Fruit fly (Drosophila melanogaster) whole organism, embryonic: Measurements from ENCODE around the gene her.
A peak's percentile ranks its signal among the peaks of the same experiment; 100 is the strongest.

Experiments used
- Blimp-1 ChIP-seq: fragments of 200-800 bp; sonication (Bioruptor generic); optimal IDR thresholded peaks from 3 replicates; lab custom pipeline; 2018; ENCODE audit warnings: missing biosample characterization, missing genetic modification characterization, mild to moderate bottlenecking, moderate library complexity, missing genetic modification reagents
- CG10321 ChIP-seq: fragments of 200-800 bp; sonication (Bioruptor generic); IDR thresholded peaks from 2 replicates; pipeline ENCODE4 v1.3.6; 2022; ENCODE audit warnings: missing biosample characterization, missing genetic modification characterization
- CG10366 ChIP-seq: fragments of 200-800 bp; sonication (Bioruptor generic); IDR thresholded peaks from 2 replicates; pipeline ENCODE4 v1.3.6; 2022; ENCODE audit warnings: missing biosample characterization, missing genetic modification characterization
- CG10462 ChIP-seq: fragments of 200-800 bp; sonication (Bioruptor generic); optimal IDR thresholded peaks from 2 replicates; lab custom pipeline; 2016; ENCODE audit warnings: missing biosample characterization, missing genetic modification characterization
- CG10565 ChIP-seq: fragments of 200-800 bp; sonication (Bioruptor generic); optimal IDR thresholded peaks from 3 replicates; lab custom pipeline; 2016; ENCODE audit warnings: missing biosample characterization, mild to moderate bottlenecking, missing genetic modification characterization
- CG10979 ChIP-seq: fragments of 200-800 bp; sonication (Bioruptor generic); optimal IDR thresholded peaks from 2 replicates; lab custom pipeline; 2018; ENCODE audit warnings: missing biosample characterization, mild to moderate bottlenecking, missing genetic modification characterization, moderate library complexity
- CG11695 ChIP-seq: fragments of 200-800 bp; sonication (Bioruptor generic); IDR thresholded peaks from 3 replicates; pipeline ENCODE4 v1.3.6; 2022; ENCODE audit warnings: missing biosample characterization, missing genetic modification characterization
- CG12104 ChIP-seq: fragments of 200-800 bp; sonication (Bioruptor generic); optimal IDR thresholded peaks from 3 replicates; lab custom pipeline; 2016; ENCODE audit warnings: missing biosample characterization, missing genetic modification characterization
- CG1233 ChIP-seq: fragments of 200-800 bp; sonication (Bioruptor generic); optimal IDR thresholded peaks from 4 replicates; lab custom pipeline; 2018; ENCODE audit warnings: missing biosample characterization, mild to moderate bottlenecking, missing genetic modification characterization
- CG12942 ChIP-seq: fragments of 200-800 bp; sonication (Bioruptor generic); optimal IDR thresholded peaks from 3 replicates; lab custom pipeline; 2016; ENCODE audit warnings: missing biosample characterization, missing genetic modification characterization
- CG14860 ChIP-seq: fragments of 200-800 bp; sonication (Bioruptor generic); IDR thresholded peaks from 3 replicates; pipeline ENCODE4 v1.3.6; 2022; ENCODE audit warnings: missing biosample characterization, missing genetic modification characterization; ENCODE audit not compliant: partially characterized antibody
- CG15269 ChIP-seq: fragments of 200-800 bp; sonication (Bioruptor generic); optimal IDR thresholded peaks from 2 replicates; lab custom pipeline; 2018; ENCODE audit warnings: missing biosample characterization, mild to moderate bottlenecking, missing genetic modification characterization, moderate library complexity
- CG15514 ChIP-seq: fragments of 200-800 bp; sonication (Bioruptor generic); optimal IDR thresholded peaks from 3 replicates; lab custom pipeline; 2017; ENCODE audit warnings: missing biosample characterization, missing genetic modification characterization, mild to moderate bottlenecking, moderate library complexity, missing genetic modification reagents
- CG2116 ChIP-seq: fragments of 200-800 bp; sonication (Bioruptor generic); optimal IDR thresholded peaks from 3 replicates; lab custom pipeline; 2018; ENCODE audit warnings: missing biosample characterization, mild to moderate bottlenecking, missing genetic modification characterization
- CG31388 ChIP-seq: fragments of 200-800 bp; sonication (Bioruptor generic); optimal IDR thresholded peaks from 2 replicates; lab custom pipeline; 2016; ENCODE audit warnings: missing biosample characterization, missing genetic modification characterization
- CG3163 ChIP-seq: fragments of 200-800 bp; sonication (Bioruptor generic); optimal IDR thresholded peaks from 3 replicates; lab custom pipeline; 2016; ENCODE audit warnings: missing biosample characterization, missing genetic modification characterization
- CG4707 ChIP-seq: fragments of 200-800 bp; sonication (Bioruptor generic); optimal IDR thresholded peaks from 2 replicates; lab custom pipeline; 2018; ENCODE audit warnings: missing biosample characterization, mild to moderate bottlenecking, missing genetic modification characterization, moderate library complexity
- CG6689 ChIP-seq: fragments of 200-800 bp; sonication (Bioruptor generic); IDR thresholded peaks from 2 replicates; pipeline ENCODE4 v1.3.6; 2022; ENCODE audit warnings: missing biosample characterization, missing genetic modification characterization
- CG7786 ChIP-seq: fragments of 200-800 bp; sonication (Bioruptor generic); optimal IDR thresholded peaks from 2 replicates; lab custom pipeline; 2016; ENCODE audit warnings: missing biosample characterization, missing genetic modification characterization
- CG7987 ChIP-seq: fragments of 200-800 bp; sonication (Bioruptor generic); optimal IDR thresholded peaks from 2 replicates; lab custom pipeline; 2018; ENCODE audit warnings: missing biosample characterization, mild to moderate bottlenecking, missing genetic modification characterization, moderate library complexity
- CG8359 ChIP-seq: fragments of 200-800 bp; sonication (Bioruptor generic); optimal IDR thresholded peaks from 2 replicates; lab custom pipeline; 2017; ENCODE audit warnings: missing biosample characterization, mild to moderate bottlenecking, missing genetic modification characterization, borderline replicate concordance
- CTCF ChIP-seq: fragments of 200-800 bp; sonication (Bioruptor generic); optimal IDR thresholded peaks from 2 replicates; lab custom pipeline; 2017; ENCODE audit warnings: missing biosample characterization, mild to moderate bottlenecking, missing genetic modification characterization, moderate library complexity
- Camta ChIP-seq: fragments of 200-800 bp; sonication (Bioruptor generic); optimal IDR thresholded peaks from 2 replicates; lab custom pipeline; 2016; ENCODE audit warnings: missing biosample characterization, missing genetic modification characterization
- Chrac-16 ChIP-seq: fragments of 200-800 bp; sonication (Bioruptor generic); optimal IDR thresholded peaks from 3 replicates; lab custom pipeline; 2016; ENCODE audit warnings: missing biosample characterization, missing genetic modification characterization
- Dad ChIP-seq: fragments of 200-800 bp; sonication (Bioruptor generic); optimal IDR thresholded peaks from 3 replicates; lab custom pipeline; 2016; ENCODE audit warnings: missing biosample characterization, missing genetic modification characterization
- Dfd ChIP-seq, 2 experiments: fragments of >200 bp; optimal IDR thresholded peaks; 2 replicates each; lab custom pipeline; 2017; ENCODE audit warnings: missing biosample characterization in 2 of 2, missing genetic modification characterization in 2 of 2
- Dip2 ChIP-seq: fragments of 200-800 bp; sonication (Bioruptor generic); IDR thresholded peaks from 2 replicates; pipeline ENCODE4 v1.3.6; 2022; ENCODE audit warnings: missing biosample characterization, missing genetic modification characterization
- Ets97D ChIP-seq: fragments of 200-800 bp; sonication (Bioruptor generic); optimal IDR thresholded peaks from 3 replicates; lab custom pipeline; 2016; ENCODE audit warnings: missing biosample characterization, missing genetic modification characterization
- Hey ChIP-seq: fragments of 200-800 bp; sonication (Bioruptor generic); optimal IDR thresholded peaks from 3 replicates; lab custom pipeline; 2018; ENCODE audit warnings: missing biosample characterization, mild to moderate bottlenecking, missing genetic modification characterization
- NC2α ChIP-seq: fragments of 200-800 bp; sonication (Bioruptor generic); optimal IDR thresholded peaks from 2 replicates; lab custom pipeline; 2016; ENCODE audit warnings: missing biosample characterization, missing genetic modification characterization
- Sin3A ChIP-seq: fragments of >200 bp; optimal IDR thresholded peaks from 2 replicates; lab custom pipeline; 2018
- Sry-δ ChIP-seq: fragments of 200-800 bp; sonication (Bioruptor generic); optimal IDR thresholded peaks from 2 replicates; lab custom pipeline; 2016; ENCODE audit warnings: missing biosample characterization, missing genetic modification characterization
- ara ChIP-seq: fragments of 200-800 bp; sonication (Bioruptor generic); IDR thresholded peaks from 2 replicates; pipeline ENCODE4 v1.3.6; 2022; ENCODE audit warnings: missing biosample characterization, missing genetic modification characterization
- ato ChIP-seq: fragments of 200-800 bp; sonication (Bioruptor generic); IDR thresholded peaks from 2 replicates; pipeline ENCODE4 v1.3.6; 2022; ENCODE audit warnings: missing biosample characterization, missing genetic modification characterization; ENCODE audit not compliant: partially characterized antibody
- br ChIP-seq: fragments of >200 bp; optimal IDR thresholded peaks from 2 replicates; lab custom pipeline; 2017
- cas ChIP-seq: fragments of 200-800 bp; sonication (Bioruptor generic); IDR thresholded peaks from 2 replicates; pipeline ENCODE4 v1.3.6; 2022; ENCODE audit warnings: missing biosample characterization, missing genetic modification characterization
- ci ChIP-seq: fragments of 200-800 bp; sonication (Bioruptor generic); IDR thresholded peaks from 3 replicates; pipeline ENCODE4 v1.3.6; 2022; ENCODE audit warnings: missing biosample characterization, missing genetic modification characterization
- dan ChIP-seq: fragments of 200-800 bp; sonication (Bioruptor generic); IDR thresholded peaks from 2 replicates; pipeline ENCODE4 v1.3.6; 2022; ENCODE audit warnings: missing biosample characterization, missing genetic modification characterization
- dmrt11E ChIP-seq: fragments of 200-800 bp; sonication (Bioruptor generic); optimal IDR thresholded peaks from 3 replicates; lab custom pipeline; 2018; ENCODE audit warnings: missing biosample characterization, mild to moderate bottlenecking, missing genetic modification characterization, moderate library complexity
- exex ChIP-seq: fragments of 200-800 bp; sonication (Bioruptor generic); optimal IDR thresholded peaks from 4 replicates; lab custom pipeline; 2018; ENCODE audit warnings: missing biosample characterization, mild to moderate bottlenecking, missing genetic modification characterization, moderate library complexity
- ftz-f1 ChIP-seq: fragments of 200-800 bp; sonication (Bioruptor generic); optimal IDR thresholded peaks from 2 replicates; lab custom pipeline; 2016; ENCODE audit warnings: missing biosample characterization, missing genetic modification characterization
- hbn ChIP-seq: fragments of 200-800 bp; sonication (Bioruptor generic); IDR thresholded peaks from 2 replicates; pipeline ENCODE4 v1.3.6; 2022; ENCODE audit warnings: missing biosample characterization, missing genetic modification characterization; ENCODE audit not compliant: partially characterized antibody
- ken ChIP-seq: fragments of 200-800 bp; sonication (Bioruptor generic); IDR thresholded peaks from 3 replicates; pipeline ENCODE4 v1.3.6; 2022; ENCODE audit warnings: missing biosample characterization, missing genetic modification characterization
- mam ChIP-seq: fragments of 200-800 bp; sonication (Bioruptor generic); optimal IDR thresholded peaks from 3 replicates; lab custom pipeline; 2016; ENCODE audit warnings: missing biosample characterization, missing genetic modification characterization
- pb ChIP-seq: fragments of 200-800 bp; sonication (Bioruptor generic); optimal IDR thresholded peaks from 3 replicates; lab custom pipeline; 2016; ENCODE audit warnings: missing biosample characterization, missing genetic modification characterization
- pho ChIP-seq: fragments of 200-800 bp; sonication (Bioruptor generic); optimal IDR thresholded peaks from 2 replicates; lab custom pipeline; 2016; ENCODE audit warnings: missing biosample characterization, missing genetic modification characterization
- pnt ChIP-seq: fragments of 200-800 bp; sonication (Bioruptor generic); optimal IDR thresholded peaks from 3 replicates; lab custom pipeline; 2016; ENCODE audit warnings: missing biosample characterization, missing genetic modification characterization
- slou ChIP-seq: fragments of 200-800 bp; sonication (Bioruptor generic); optimal IDR thresholded peaks from 3 replicates; lab custom pipeline; 2016; ENCODE audit warnings: missing biosample characterization, missing genetic modification characterization
- so ChIP-seq: fragments of 200-800 bp; sonication (Bioruptor generic); IDR thresholded peaks from 3 replicates; pipeline ENCODE4 v1.3.6; 2022; ENCODE audit warnings: missing biosample characterization, missing genetic modification characterization
- tgo ChIP-seq: fragments of 200-800 bp; sonication (Bioruptor generic); IDR thresholded peaks from 3 replicates; pipeline ENCODE4 v1.3.6; 2022; ENCODE audit warnings: missing biosample characterization, missing genetic modification characterization
- tio ChIP-seq: fragments of 200-800 bp; sonication (Bioruptor generic); optimal IDR thresholded peaks from 2 replicates; lab custom pipeline; 2017; ENCODE audit warnings: missing biosample characterization, missing genetic modification characterization, inconsistent platforms
- tll ChIP-seq, 2 experiments: fragments of 200-800 bp in 1 of 2; fragments of >200 bp in 1 of 2; sonication (Bioruptor generic) in 1 of 2; optimal IDR thresholded peaks; 2 replicates each; lab custom pipeline; 2017 to 2019; ENCODE audit warnings: missing biosample characterization in 2 of 2, missing genetic modification characterization in 2 of 2, mild to moderate bottlenecking in 1 of 2, moderate library complexity in 1 of 2
- wek ChIP-seq: fragments of 200-800 bp; sonication (Bioruptor generic); optimal IDR thresholded peaks from 3 replicates; lab custom pipeline; 2018; ENCODE audit warnings: missing biosample characterization, mild to moderate bottlenecking, missing genetic modification characterization, moderate library complexity

her gene

DNA sequence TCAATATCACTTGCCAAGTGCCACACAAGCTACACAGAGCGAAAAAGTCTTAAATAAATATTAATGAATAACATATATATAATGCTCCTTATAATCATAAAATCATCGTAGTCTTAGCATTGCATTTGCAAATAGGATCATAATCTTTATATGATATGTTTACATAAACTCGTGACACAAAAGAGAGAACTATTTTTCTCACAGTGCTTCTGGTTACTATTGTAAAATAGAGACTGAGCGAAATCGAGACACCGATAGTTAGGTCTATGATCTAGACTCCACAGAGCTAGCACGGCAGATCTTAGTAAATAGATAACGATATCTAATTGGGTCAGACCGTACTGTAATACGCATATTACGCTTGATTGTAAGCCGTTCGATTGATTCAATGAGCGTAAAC is 32.7 kb downstream of the her start (continued):
- TF ChIP-seq Chrac-16 (GFP tag; lab: Kevin White, UChicago) = peak; percentile 56
- peak; percentile 4 for TF ChIP-seq CG10462 (GFP tag; lab: Kevin White, UChicago)
- TF ChIP-seq CG11695 (GFP tag; lab: Robert Waterston, UW) = peak; percentile 53; the same call in 2 of the 3 replicates
- TF ChIP-seq tio (GFP tag; lab: Kevin White, UChicago) = peak; percentile 48
- no peak for TF ChIP-seq hbn (GFP tag; lab: Robert Waterston, UW)
- TF ChIP-seq CG4707 = peak; percentile 48
- TF ChIP-seq pho (GFP tag; lab: Kevin White, UChicago) = no peak
- TF ChIP-seq CG10321 (GFP tag; lab: Robert Waterston, UW) = no peak
- no peak for TF ChIP-seq CG8359 (GFP tag; lab: Kevin White, UChicago)
- no peak for TF ChIP-seq pnt
- no peak for TF ChIP-seq wek (GFP tag; lab: Kevin White, UChicago)
- peak; percentile 58 for TF ChIP-seq dmrt11E (tag; lab: Kevin White, UChicago)
- no peak for TF ChIP-seq CG10565 (GFP tag; lab: Kevin White, UChicago)
- no peak for TF ChIP-seq CG6689 (GFP tag; lab: Robert Waterston, UW)
- no peak for TF ChIP-seq Dip2 (GFP tag; lab: Robert Waterston, UW)
- TF ChIP-seq mam (GFP tag; lab: Kevin White, UChicago) = peak; percentile 5
- TF ChIP-seq ken = peak; percentile 69; the same call in 2 of the 3 replicates
- no peak for TF ChIP-seq CG31388 (GFP tag; lab: Kevin White, UChicago)
- TF ChIP-seq CTCF = no peak
- no peak for TF ChIP-seq tll (GFP tag; optimal IDR thresholded peaks at IDR 0.05; lab: Kevin White, UChicago)
- TF ChIP-seq dan = no peak
- peak; percentile 50 for TF ChIP-seq CG10979 (tag; lab: Kevin White, UChicago)
- no peak for TF ChIP-seq CG1233 (GFP tag; lab: Kevin White, UChicago)
- no peak for TF ChIP-seq Dad (GFP tag; lab: Kevin White, UChicago)
- TF ChIP-seq Ets97D = no peak
- peak; percentile 91 for TF ChIP-seq ci (GFP tag; lab: Robert Waterston, UW)
- no peak for TF ChIP-seq Dfd (GFP tag; optimal IDR thresholded peaks at IDR 0.05; lab: Kevin White, UChicago)
- no peak for TF ChIP-seq CG2116 (GFP tag; lab: Kevin White, UChicago)
- no peak for TF ChIP-seq exex (tag; lab: Kevin White, UChicago)
- TF ChIP-seq pb (GFP tag; lab: Kevin White, UChicago) = no peak
- no peak for TF ChIP-seq Sin3A (lab: Kevin White, UChicago)
- no peak for TF ChIP-seq NC2α (GFP tag; lab: Kevin White, UChicago)
- TF ChIP-seq CG3163 (GFP tag; lab: Kevin White, UChicago) = no peak
- TF ChIP-seq CG15514 (GFP tag; lab: Kevin White, UChicago) = no peak
- peak; percentile 78 for TF ChIP-seq tgo (GFP tag; lab: Robert Waterston, UW)
- no peak for TF ChIP-seq cas (GFP tag; lab: Robert Waterston, UW)
- TF ChIP-seq CG12104 = peak; percentile 58
- TF ChIP-seq so (GFP tag; lab: Robert Waterston, UW) = peak; percentile 90
- no peak for TF ChIP-seq ara
- TF ChIP-seq Sry-δ (GFP tag; lab: Kevin White, UChicago) = no peak
- TF ChIP-seq CG10366 (GFP tag; lab: Robert Waterston, UW) = peak; percentile 83
- no peak for TF ChIP-seq Camta (GFP tag; lab: Kevin White, UChicago)
- no peak for TF ChIP-seq ftz-f1 (GFP tag; lab: Kevin White, UChicago)
- no peak for TF ChIP-seq CG14860 (GFP tag; lab: Robert Waterston, UW)
- no peak for TF ChIP-seq br (lab: Kevin White, UChicago)
- no peak for TF ChIP-seq Blimp-1
- no peak for TF ChIP-seq CG7786 (GFP tag; lab: Kevin White, UChicago)
- TF ChIP-seq CG7987 (GFP tag; lab: Kevin White, UChicago) = no peak
- TF ChIP-seq slou (GFP tag; lab: Kevin White, UChicago) = no peak
- TF ChIP-seq CG12942 = peak; percentile 44
- no peak for TF ChIP-seq Hey (tag; lab: Kevin White, UChicago)
- no peak for TF ChIP-seq ato (GFP tag; lab: Robert Waterston, UW)
- peak; percentile 87 for TF ChIP-seq CG15269 (tag; lab: Kevin White, UChicago)
